Fruit fly (Drosophila melanogaster) whole organism, wandering third instar larva: ENCODE measurements around the gene CG12974.

Experiments used
- Abd-B ChIP-seq: fragments of >200 bp; optimal IDR thresholded peaks from 2 replicates; lab custom pipeline; 2017; ENCODE audit warnings: missing biosample characterization, missing genetic modification characterization
- CG9705 ChIP-seq: fragments of 200-800 bp; sonication (Bioruptor generic); optimal IDR thresholded peaks from 2 replicates; lab custom pipeline; 2018; ENCODE audit warnings: missing biosample characterization, mild to moderate bottlenecking, missing genetic modification characterization
- CrebA ChIP-seq: fragments of 200-800 bp; sonication (Bioruptor generic); optimal IDR thresholded peaks from 2 replicates; lab custom pipeline; 2016; ENCODE audit warnings: missing biosample characterization, mild to moderate bottlenecking, missing genetic modification characterization, borderline replicate concordance
- Dif ChIP-seq: fragments of 200-275, 200-300 bp; sonication (Bioruptor generic); optimal IDR thresholded peaks from 2 replicates; lab custom pipeline; 2018; ENCODE audit warnings: missing biosample characterization, missing genetic modification characterization; ENCODE audit not compliant: partially characterized antibody
- GATAd ChIP-seq: sonication (Bioruptor generic); optimal IDR thresholded peaks from 2 replicates; lab custom pipeline; 2016; ENCODE audit warnings: missing biosample characterization, missing genetic modification characterization
- HLH106 ChIP-seq: fragments of 200-800 bp; optimal IDR thresholded peaks from 3 replicates; lab custom pipeline; 2019; ENCODE audit warnings: missing biosample characterization, mild to moderate bottlenecking, missing genetic modification characterization, moderate library complexity
- Hnf4 ChIP-seq: fragments of 200-800 bp; sonication (Bioruptor generic); optimal IDR thresholded peaks from 2 replicates; lab custom pipeline; 2016; ENCODE audit warnings: missing biosample characterization, mild to moderate bottlenecking, missing genetic modification characterization
- Hr83 ChIP-seq: fragments of 200-300 bp; sonication (Bioruptor generic); optimal IDR thresholded peaks from 2 replicates; lab custom pipeline; 2016; ENCODE audit warnings: missing biosample characterization, mild to moderate bottlenecking, missing genetic modification characterization, moderate library complexity; ENCODE audit not compliant: poor library complexity, severe bottlenecking
- Jra ChIP-seq: sonication (Bioruptor generic); optimal IDR thresholded peaks from 2 replicates; lab custom pipeline; 2016; ENCODE audit warnings: missing biosample characterization, missing genetic modification characterization
- Myc ChIP-seq: fragments of >200 bp; optimal IDR thresholded peaks from 2 replicates; lab custom pipeline; 2017
- N ChIP-seq: fragments of >200 bp; optimal IDR thresholded peaks from 2 replicates; lab custom pipeline; 2018; ENCODE audit warnings: missing biosample characterization, missing external identifiers, missing genetic modification characterization
- OdsH ChIP-seq: fragments of 200-800 bp; sonication (Bioruptor generic); optimal IDR thresholded peaks from 2 replicates; lab custom pipeline; 2016; ENCODE audit warnings: missing biosample characterization, mild to moderate bottlenecking, missing genetic modification characterization
- Rel ChIP-seq, 2 experiments: fragments of 200-800 bp; sonication (Bioruptor generic) in 1 of 2; optimal IDR thresholded peaks; 2 replicates in 1 of 2; 3 replicates in 1 of 2; lab custom pipeline; 2016 to 2019; ENCODE audit warnings: mild to moderate bottlenecking in 2 of 2, missing biosample characterization in 2 of 2, missing genetic modification characterization in 2 of 2, moderate library complexity in 1 of 2
- Sp1 ChIP-seq: fragments of 200-800 bp; sonication (Bioruptor generic); optimal IDR thresholded peaks from 3 replicates; lab custom pipeline; 2019; ENCODE audit warnings: missing biosample characterization, mild to moderate bottlenecking, missing genetic modification characterization, moderate library complexity
- Vsx2 ChIP-seq: fragments of 200-300, 225-300 bp; sonication (Bioruptor generic); optimal IDR thresholded peaks from 2 replicates; lab custom pipeline; 2018; ENCODE audit warnings: missing biosample characterization, missing genetic modification characterization; ENCODE audit not compliant: partially characterized antibody
- br ChIP-seq: fragments of 200-800 bp; sonication (Bioruptor generic); optimal IDR thresholded peaks from 2 replicates; lab custom pipeline; 2016; ENCODE audit warnings: missing biosample characterization, missing genetic modification characterization
- brk ChIP-seq: fragments of 200-800 bp; sonication (Bioruptor generic); optimal IDR thresholded peaks from 2 replicates; lab custom pipeline; 2016; ENCODE audit warnings: missing biosample characterization, mild to moderate bottlenecking, missing genetic modification characterization
- dl ChIP-seq, 2 experiments: fragments of 175-275, 200-275 bp in 1 of 2; fragments of 200-275 bp in 1 of 2; sonication (Bioruptor generic); optimal IDR thresholded peaks; lab custom pipeline; 2018; ENCODE audit warnings: mild to moderate bottlenecking in 2 of 2, missing biosample characterization in 2 of 2, missing genetic modification characterization in 2 of 2, moderate library complexity in 2 of 2; ENCODE audit not compliant: partially characterized antibody in 2 of 2, insufficient read depth in 1 of 2
- dmrt93B ChIP-seq: fragments of 200-800 bp; sonication (Bioruptor generic); optimal IDR thresholded peaks from 2 replicates; lab custom pipeline; 2018; ENCODE audit warnings: missing biosample characterization, mild to moderate bottlenecking, missing genetic modification characterization
- dsf ChIP-seq: sonication (Bioruptor generic); optimal IDR thresholded peaks from 2 replicates; lab custom pipeline; 2016; ENCODE audit warnings: missing biosample characterization, missing genetic modification characterization, borderline replicate concordance
- foxo ChIP-seq, 2 experiments: fragments of 200-800 bp; sonication (Bioruptor generic); optimal IDR thresholded peaks; 2 replicates in 1 of 2; 3 replicates in 1 of 2; lab custom pipeline; 2016 to 2017; ENCODE audit warnings: missing biosample characterization in 2 of 2, missing genetic modification characterization in 2 of 2
- h ChIP-seq: fragments of 200-800 bp; sonication (Bioruptor generic); optimal IDR thresholded peaks from 3 replicates; lab custom pipeline; 2016; ENCODE audit warnings: missing biosample characterization, mild to moderate bottlenecking, missing genetic modification characterization
- jim ChIP-seq: fragments of 175-275, 200-325 bp; sonication (Bioruptor generic); optimal IDR thresholded peaks from 2 replicates; lab custom pipeline; 2016; ENCODE audit warnings: missing biosample characterization, mild to moderate bottlenecking, missing genetic modification characterization
- lola ChIP-seq: fragments of >200 bp; optimal IDR thresholded peaks from 2 replicates; lab custom pipeline; 2017; ENCODE audit warnings: missing biosample characterization, missing genetic modification characterization
- pan ChIP-seq: fragments of >200 bp; optimal IDR thresholded peaks from 2 replicates; lab custom pipeline; 2017
- rgr ChIP-seq: fragments of 200-800 bp; sonication (Bioruptor generic); optimal IDR thresholded peaks from 3 replicates; lab custom pipeline; 2016; ENCODE audit warnings: missing biosample characterization, mild to moderate bottlenecking, missing genetic modification characterization
- sage ChIP-seq: fragments of 200-800 bp; sonication (Bioruptor generic); optimal IDR thresholded peaks from 2 replicates; lab custom pipeline; 2016; ENCODE audit warnings: missing biosample characterization, mild to moderate bottlenecking, missing genetic modification characterization
- tai ChIP-seq: sonication (Bioruptor generic); optimal IDR thresholded peaks from 2 replicates; lab custom pipeline; 2016; ENCODE audit warnings: missing biosample characterization, missing genetic modification characterization
- usp ChIP-seq: fragments of >200 bp; optimal IDR thresholded peaks from 2 replicates; lab custom pipeline; 2017; ENCODE audit warnings: missing biosample characterization, missing genetic modification characterization
- woc ChIP-seq: sonication (Bioruptor generic); optimal IDR thresholded peaks from 2 replicates; lab custom pipeline; 2016; ENCODE audit warnings: missing biosample characterization, mild to moderate bottlenecking, missing genetic modification characterization

CG12974 gene

DNA sequence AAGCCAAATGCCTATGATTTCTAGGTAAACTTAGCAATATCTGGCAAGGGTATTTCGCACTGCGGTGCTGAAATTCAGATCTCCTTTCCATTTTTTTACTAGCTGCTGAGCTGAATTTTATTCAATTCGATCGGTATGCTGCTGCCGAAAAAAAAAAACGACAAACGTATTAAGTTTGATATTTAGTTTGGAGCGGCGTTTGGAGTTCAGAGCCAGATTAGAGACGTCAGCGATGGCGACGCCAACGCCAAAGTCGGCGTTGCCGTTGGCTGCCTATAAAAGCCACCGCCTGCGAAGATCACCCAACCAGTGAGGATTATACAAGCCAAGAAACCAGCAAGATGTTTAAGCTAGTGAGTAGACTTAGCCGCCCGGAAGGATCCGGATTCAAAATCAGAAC lies 14.5 kb upstream of the CG12974 start, which contains the start of gene Cpr78Cc:
Gene Cpr78Cc (plus strand): TSS at position 301 of the 400 bp plus-strand sequence.
- TF ChIP-seq Abd-B (GFP tag; lab: Kevin White, UChicago) (no peak), rgr (GFP tag; lab: Kevin White, UChicago) (no peak), Vsx2 (no peak), Myc (lab: Kevin White, UChicago) (no peak), tai (GFP tag; lab: Kevin White, UChicago) (no peak), CG9705 (no peak), woc (GFP tag; lab: Kevin White, UChicago) (no peak), OdsH (GFP tag; lab: Kevin White, UChicago) (no peak), Jra (GFP tag; lab: Kevin White, UChicago) (no peak), HLH106 (no peak), Sp1 (no peak)

- TF ChIP-seq usp: no peak
- no peak for TF ChIP-seq rgr (GFP tag; lab: Kevin White, UChicago)
Measured at dm6 chr3L:21299203-21299602, 13.4 kb upstream of the CG12974 start.

DNA sequence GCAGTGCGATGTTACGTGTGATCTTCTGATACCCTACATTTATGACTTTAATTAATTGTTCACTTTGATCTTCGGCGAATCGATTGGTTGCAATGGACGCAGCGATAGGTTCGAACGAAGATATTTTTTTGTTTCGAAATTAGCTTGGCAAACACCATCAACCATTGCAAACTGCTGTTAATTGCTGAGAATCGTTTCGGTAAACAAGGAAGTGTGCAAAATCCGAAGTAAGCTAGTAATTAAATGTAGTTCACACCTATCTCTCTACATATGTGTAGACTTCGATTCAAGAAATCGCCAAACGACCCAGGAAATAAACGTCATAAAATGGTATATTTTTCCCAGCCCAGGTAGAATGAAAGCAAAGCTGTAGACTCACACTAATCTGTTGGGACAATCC lies 12.6 kb upstream of the CG12974 start, which contains the start of gene CG43702:
Gene CG43702 (plus strand): TSS at position 301 of the 400 bp plus-strand sequence.
- TF ChIP-seq Myc (lab: Kevin White, UChicago) (no peak), Hnf4 (no peak), foxo (GFP tag; optimal IDR thresholded peaks at IDR 0.05; lab: Kevin White, UChicago) (no peak)
- TF ChIP-seq, all 38 proteins: peak for 0

- TF ChIP-seq dl (GFP tag; optimal IDR thresholded peaks at IDR 0.05; lab: Kevin White, UChicago; ENCODE audit: insufficient read depth in 1 of 2, partially characterized antibody in 2 of 2): no peak
- TF ChIP-seq dmrt93B (GFP tag; lab: Kevin White, UChicago): no peak
- TF ChIP-seq GATAd (GFP tag; lab: Kevin White, UChicago): no peak
- no peak for TF ChIP-seq Vsx2
- no peak for TF ChIP-seq jim (GFP tag; lab: Kevin White, UChicago)
- TF ChIP-seq Rel (GFP tag; optimal IDR thresholded peaks at IDR 0.05; lab: Kevin White, UChicago): no peak
- no peak for TF ChIP-seq Rel (tag; optimal IDR thresholded peaks at IDR 0.05; lab: Kevin White, UChicago)
- no peak for TF ChIP-seq N
- no peak for TF ChIP-seq sage (GFP tag; lab: Kevin White, UChicago)
- no peak for TF ChIP-seq h (GFP tag; lab: Kevin White, UChicago)
- TF ChIP-seq Myc (lab: Kevin White, UChicago): no peak
- TF ChIP-seq Sp1: no peak
- TF ChIP-seq usp: no peak
Measured at dm6 chr3L:21297703-21298102, 11.9 kb upstream of the CG12974 start, which contains the start of gene Edg78E. TSS of gene Edg78E (minus strand) at chr3L:21297803.

dm6 chr3L:21294202-21294601 lies 8.4 kb upstream of the CG12974 start, which contains the start of gene Cpr78Cb:
TSS of gene Cpr78Cb (plus strand) at chr3L:21294492.
- no peak for TF ChIP-seq tai (GFP tag; lab: Kevin White, UChicago)
- TF ChIP-seq pan (lab: Kevin White, UChicago): no peak
- no peak for TF ChIP-seq Hnf4
- no peak for TF ChIP-seq lola
- no peak for TF ChIP-seq brk (GFP tag; lab: Kevin White, UChicago)
- TF ChIP-seq foxo (GFP tag; optimal IDR thresholded peaks at IDR 0.05; lab: Kevin White, UChicago): no peak

DNA sequence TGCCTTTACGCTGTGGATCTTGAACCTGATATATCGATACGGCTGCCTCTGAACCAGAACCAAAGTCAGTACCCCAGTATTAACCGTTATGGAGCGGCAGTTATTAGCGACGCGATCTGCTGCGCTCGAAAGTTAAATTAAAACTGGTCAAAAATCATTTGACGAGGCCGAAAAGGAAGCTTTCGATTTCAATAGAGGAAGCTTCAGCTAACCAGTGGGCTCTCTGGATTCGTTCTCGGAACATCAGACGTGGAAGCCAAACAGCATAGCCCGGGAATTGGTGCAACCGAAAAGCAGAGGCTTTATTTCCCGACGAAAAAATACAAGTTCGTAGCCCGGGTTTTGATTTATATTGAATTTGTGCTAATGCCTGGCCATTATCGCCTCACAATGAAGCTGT lies 6.9 kb upstream of the CG12974 start, which contains the start of gene Cpr78Ca:
Gene Cpr78Ca (minus strand): TSS at position 101 of the 400 bp plus-strand sequence.
- TF ChIP-seq CrebA (no peak), dsf (GFP tag; lab: Kevin White, UChicago) (no peak), woc (GFP tag; lab: Kevin White, UChicago) (no peak), lola (no peak), tai (GFP tag; lab: Kevin White, UChicago) (no peak), rgr (GFP tag; lab: Kevin White, UChicago) (no peak), br (no peak), dl (GFP tag; optimal IDR thresholded peaks at IDR 0.05; lab: Kevin White, UChicago; ENCODE audit: insufficient read depth in 1 of 2, partially characterized antibody in 2 of 2) (no peak)

DNA sequence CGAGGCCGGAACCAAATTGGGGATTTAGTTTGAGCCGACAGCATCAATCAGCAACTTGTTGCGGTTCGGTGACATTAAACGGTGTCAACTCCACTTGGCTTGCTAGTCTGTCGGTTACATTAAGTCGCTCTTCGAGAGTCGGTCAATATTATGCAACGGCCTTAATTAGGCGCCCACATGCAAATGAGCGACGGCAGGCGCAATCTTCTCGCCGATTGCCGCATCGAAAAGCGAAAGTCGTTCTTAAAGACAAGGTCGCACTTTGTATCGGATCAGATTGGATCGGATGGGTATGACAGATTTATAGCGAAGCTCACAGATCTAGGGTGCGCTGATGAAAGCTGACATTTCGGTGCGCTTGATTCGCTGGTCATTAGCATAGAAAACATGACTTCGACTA lies 5.3 kb upstream of the CG12974 start:
- TF ChIP-seq sage (GFP tag; lab: Kevin White, UChicago) (no peak), Dif (GFP tag; lab: Kevin White, UChicago) (no peak), Rel (GFP tag; optimal IDR thresholded peaks at IDR 0.05; lab: Kevin White, UChicago) (no peak), Rel (tag; optimal IDR thresholded peaks at IDR 0.05; lab: Kevin White, UChicago) (no peak), GATAd (GFP tag; lab: Kevin White, UChicago) (no peak), br (no peak), Sp1 (no peak), Hr83 (no peak)
